Fruit fly (Drosophila melanogaster) whole organism, prepupa: ENCODE data around the gene AP-2alpha.

Source experiments
- CG10669 ChIP-seq: fragments of 200-800 bp; sonication (Bioruptor generic); optimal IDR thresholded peaks from 3 replicates; lab custom pipeline; 2018; ENCODE audit warnings: missing biosample characterization, mild to moderate bottlenecking, missing genetic modification characterization, moderate library complexity
- CG15336 ChIP-seq: fragments of 200-800 bp; sonication (Bioruptor generic); IDR thresholded peaks from 2 replicates; pipeline ENCODE4 v1.3.6; 2022; ENCODE audit warnings: missing biosample characterization, missing genetic modification characterization
- CG32006 ChIP-seq: fragments of 200-800 bp; sonication (Bioruptor generic); optimal IDR thresholded peaks from 3 replicates; lab custom pipeline; 2017; ENCODE audit warnings: missing biosample characterization, mild to moderate bottlenecking, missing genetic modification characterization
- CG6854 ChIP-seq: fragments of 200-800 bp; sonication (Bioruptor generic); optimal IDR thresholded peaks from 2 replicates; lab custom pipeline; 2017; ENCODE audit warnings: missing biosample characterization, mild to moderate bottlenecking, missing genetic modification characterization
- CG7368 ChIP-seq: fragments of 200-800 bp; sonication (Bioruptor generic); optimal IDR thresholded peaks from 3 replicates; lab custom pipeline; 2016; ENCODE audit warnings: missing biosample characterization, missing genetic modification characterization
- Gug ChIP-seq: fragments of 200-800 bp; sonication (Bioruptor generic); IDR thresholded peaks from 2 replicates; pipeline ENCODE4 v1.3.6; 2022; ENCODE audit warnings: missing biosample characterization, missing genetic modification characterization
- dac ChIP-seq: fragments of 200-800 bp; sonication (Bioruptor generic); optimal IDR thresholded peaks from 2 replicates; lab custom pipeline; 2017; ENCODE audit warnings: missing biosample characterization, mild to moderate bottlenecking, missing genetic modification characterization
- svp ChIP-seq: fragments of 200-800 bp; sonication (Bioruptor generic); peaks from one replicate; lab custom pipeline; 2016; ENCODE audit warnings: missing biosample characterization, missing genetic modification characterization
- vri ChIP-seq: fragments of 200-800 bp; sonication (Bioruptor generic); optimal IDR thresholded peaks from 3 replicates; lab custom pipeline; 2016; ENCODE audit warnings: missing biosample characterization, mild to moderate bottlenecking, missing genetic modification characterization

- TF ChIP-seq CG7368: no peak
- TF ChIP-seq Gug (GFP tag; lab: Robert Waterston, UW): no peak
- no peak for TF ChIP-seq dac (GFP tag; lab: Kevin White, UChicago)
- no peak for TF ChIP-seq CG15336 (GFP tag; lab: Robert Waterston, UW)
- no peak for TF ChIP-seq svp (GFP tag; lab: Kevin White, UChicago)
- no peak for TF ChIP-seq vri (GFP tag; lab: Kevin White, UChicago)
- no peak for TF ChIP-seq CG32006 (GFP tag; lab: Kevin White, UChicago)
- TF ChIP-seq CG10669 (GFP tag; lab: Kevin White, UChicago): no peak
- TF ChIP-seq CG6854 (GFP tag; lab: Kevin White, UChicago): no peak
These were observed 19.9 kb upstream of the AP-2alpha start for dm6 chr2L:434439-434838.
